Fruit fly (Drosophila melanogaster) whole organism, embryonic: ENCODE data around the gene stg1.

Source experiments
- B-H1 ChIP-seq: fragments of 200-800 bp; sonication (Bioruptor generic); IDR thresholded peaks from 3 replicates; pipeline ENCODE4 v1.3.6; 2022; ENCODE audit warnings: missing biosample characterization, missing genetic modification characterization
- B-H2 ChIP-seq: fragments of 200-800 bp; sonication (Bioruptor generic); optimal IDR thresholded peaks from 2 replicates; lab custom pipeline; 2018; ENCODE audit warnings: missing biosample characterization, mild to moderate bottlenecking, missing genetic modification characterization
- CG10431 ChIP-seq: fragments of 200-800 bp; sonication (Bioruptor generic); optimal IDR thresholded peaks from 3 replicates; lab custom pipeline; 2018; ENCODE audit warnings: missing biosample characterization, mild to moderate bottlenecking, missing genetic modification characterization
- CG11085 ChIP-seq: fragments of 200-800 bp; sonication (Bioruptor generic); IDR thresholded peaks from 2 replicates; pipeline ENCODE4 v1.3.6; 2022; ENCODE audit warnings: missing biosample characterization, missing genetic modification characterization
- CG11504 ChIP-seq: fragments of 200-800 bp; sonication (Bioruptor generic); optimal IDR thresholded peaks from 3 replicates; lab custom pipeline; 2019; ENCODE audit warnings: missing biosample characterization, mild to moderate bottlenecking, missing genetic modification characterization, moderate library complexity
- CG12391 ChIP-seq: fragments of 200-800 bp; sonication (Bioruptor generic); optimal IDR thresholded peaks from 3 replicates; lab custom pipeline; 2018; ENCODE audit warnings: missing biosample characterization, mild to moderate bottlenecking, missing genetic modification characterization, moderate library complexity
- CG12769 ChIP-seq: fragments of 200-800 bp; sonication (Bioruptor generic); optimal IDR thresholded peaks from 2 replicates; lab custom pipeline; 2019; ENCODE audit warnings: missing biosample characterization, mild to moderate bottlenecking, missing genetic modification characterization, moderate library complexity
- CG14860 ChIP-seq: fragments of 200-800 bp; sonication (Bioruptor generic); IDR thresholded peaks from 3 replicates; pipeline ENCODE4 v1.3.6; 2022; ENCODE audit warnings: missing biosample characterization, missing genetic modification characterization; ENCODE audit not compliant: partially characterized antibody
- CG16779 ChIP-seq: fragments of 200-800 bp; sonication (Bioruptor generic); IDR thresholded peaks from 2 replicates; pipeline ENCODE4 v1.3.6; 2022; ENCODE audit warnings: missing biosample characterization, missing genetic modification characterization
- CG17359 ChIP-seq: fragments of 200-800 bp; sonication (Bioruptor generic); optimal IDR thresholded peaks from 3 replicates; lab custom pipeline; 2018; ENCODE audit warnings: missing biosample characterization, mild to moderate bottlenecking, missing genetic modification characterization, moderate library complexity
- CG2712 ChIP-seq: fragments of 200-800 bp; optimal IDR thresholded peaks from 3 replicates; lab custom pipeline; 2019; ENCODE audit warnings: missing biosample characterization, mild to moderate bottlenecking, missing genetic modification characterization, moderate library complexity
- CG31365 ChIP-seq: fragments of 200-800 bp; sonication (Bioruptor generic); optimal IDR thresholded peaks from 2 replicates; lab custom pipeline; 2018; ENCODE audit warnings: missing biosample characterization, mild to moderate bottlenecking, missing genetic modification characterization
- CG32767 ChIP-seq: fragments of 200-800 bp; sonication (Bioruptor generic); IDR thresholded peaks from 2 replicates; pipeline ENCODE4 v1.3.6; 2022; ENCODE audit warnings: missing biosample characterization, missing genetic modification characterization
- CG4360 ChIP-seq: fragments of 200-800 bp; sonication (Bioruptor generic); IDR thresholded peaks from 2 replicates; pipeline ENCODE4 v1.3.6; 2022; ENCODE audit warnings: missing biosample characterization, missing genetic modification characterization
- CG6175 ChIP-seq: fragments of 200-800 bp; sonication (Bioruptor generic); IDR thresholded peaks from 3 replicates; pipeline ENCODE4 v1.3.6; 2022; ENCODE audit warnings: missing biosample characterization, missing genetic modification characterization
- CG7372 ChIP-seq: fragments of 200-800 bp; sonication (Bioruptor generic); IDR thresholded peaks from 2 replicates; pipeline ENCODE4 v1.3.6; 2022; ENCODE audit warnings: missing biosample characterization, missing genetic modification characterization
- CG9876 ChIP-seq: fragments of 200-800 bp; sonication (Bioruptor generic); optimal IDR thresholded peaks from 2 replicates; lab custom pipeline; 2016; ENCODE audit warnings: missing biosample characterization, missing genetic modification characterization
- CTCF ChIP-seq: fragments of 200-800 bp; sonication (Bioruptor generic); optimal IDR thresholded peaks from 2 replicates; lab custom pipeline; 2017; ENCODE audit warnings: missing biosample characterization, mild to moderate bottlenecking, missing genetic modification characterization, moderate library complexity
- Camta ChIP-seq: fragments of 200-800 bp; sonication (Bioruptor generic); optimal IDR thresholded peaks from 2 replicates; lab custom pipeline; 2016; ENCODE audit warnings: missing biosample characterization, missing genetic modification characterization
- Dll ChIP-seq: fragments of 200-800 bp; sonication (Bioruptor generic); IDR thresholded peaks from 4 replicates; pipeline ENCODE4 v1.3.6; 2022; ENCODE audit warnings: missing biosample characterization, missing genetic modification characterization; ENCODE audit not compliant: partially characterized antibody
- ERR ChIP-seq: fragments of 200-800 bp; sonication (Bioruptor generic); optimal IDR thresholded peaks from 2 replicates; lab custom pipeline; 2016; ENCODE audit warnings: missing biosample characterization, missing genetic modification characterization
- GATAe ChIP-seq: fragments of 200-800 bp; sonication (Bioruptor generic); conservative IDR thresholded peaks from 2 replicates; pipeline ENCODE4 v1.3.6; 2022; ENCODE audit warnings: missing biosample characterization, missing genetic modification characterization
- HLH54F ChIP-seq: fragments of 200-800 bp; sonication (Bioruptor generic); optimal IDR thresholded peaks from 3 replicates; lab custom pipeline; 2016; ENCODE audit warnings: missing biosample characterization, missing genetic modification characterization
- HmgD ChIP-seq: fragments of 200-800 bp; sonication (Bioruptor generic); optimal IDR thresholded peaks from 3 replicates; lab custom pipeline; 2016; ENCODE audit warnings: missing biosample characterization, missing genetic modification characterization
- Jarid2 ChIP-seq: fragments of 200-800 bp; sonication (Bioruptor generic); optimal IDR thresholded peaks from 3 replicates; lab custom pipeline; 2017; ENCODE audit warnings: mild to moderate bottlenecking, missing biosample characterization, missing genetic modification reagents, missing genetic modification characterization
- Med ChIP-seq: fragments of 200-800 bp; sonication (Bioruptor generic); peaks from one replicate; lab custom pipeline; 2016; ENCODE audit warnings: missing biosample characterization, missing genetic modification characterization, mild to moderate bottlenecking, inconsistent platforms, moderate library complexity
- NFAT ChIP-seq: fragments of 200-800 bp; sonication (Bioruptor generic); IDR thresholded peaks from 2 replicates; pipeline ENCODE4 v1.3.6; 2022; ENCODE audit warnings: missing biosample characterization, missing genetic modification characterization
- Sin3A ChIP-seq: fragments of >200 bp; optimal IDR thresholded peaks from 2 replicates; lab custom pipeline; 2018
- Xbp1 ChIP-seq: fragments of 200-800 bp; sonication (Bioruptor generic); optimal IDR thresholded peaks from 3 replicates; lab custom pipeline; 2016; ENCODE audit warnings: missing biosample characterization, mild to moderate bottlenecking, missing genetic modification characterization
- cad ChIP-seq: fragments of >200 bp; optimal IDR thresholded peaks from 2 replicates; lab custom pipeline; 2017; ENCODE audit warnings: missing biosample characterization, missing genetic modification characterization
- cg ChIP-seq: fragments of 200-800 bp; sonication (Bioruptor generic); optimal IDR thresholded peaks from 3 replicates; lab custom pipeline; 2019; ENCODE audit warnings: missing biosample characterization, mild to moderate bottlenecking, missing genetic modification characterization, moderate library complexity
- chif ChIP-seq, 2 experiments: fragments of 200-800 bp; sonication (Bioruptor generic); optimal IDR thresholded peaks; 3 replicates each; lab custom pipeline; 2016; ENCODE audit warnings: missing biosample characterization in 2 of 2, missing genetic modification characterization in 2 of 2
- da ChIP-seq: fragments of 200-800 bp; sonication (Bioruptor generic); optimal IDR thresholded peaks from 2 replicates; lab custom pipeline; 2016; ENCODE audit warnings: missing biosample characterization, missing genetic modification characterization
- dmrt99B ChIP-seq: fragments of 200-800 bp; sonication (Bioruptor generic); optimal IDR thresholded peaks from 2 replicates; lab custom pipeline; 2018; ENCODE audit warnings: missing biosample characterization, mild to moderate bottlenecking, missing genetic modification characterization, moderate library complexity
- eyg ChIP-seq: fragments of 200-800 bp; sonication (Bioruptor generic); optimal IDR thresholded peaks from 3 replicates; lab custom pipeline; 2016; ENCODE audit warnings: missing biosample characterization, missing genetic modification characterization
- fd96Cb ChIP-seq: fragments of 200-800 bp; sonication (Bioruptor generic); optimal IDR thresholded peaks from 2 replicates; lab custom pipeline; 2018; ENCODE audit warnings: missing biosample characterization, mild to moderate bottlenecking, missing genetic modification characterization, moderate library complexity
- h ChIP-seq: fragments of >200 bp; optimal IDR thresholded peaks from 2 replicates; lab custom pipeline; 2017
- jigr1 ChIP-seq: fragments of 200-800 bp; sonication (Bioruptor generic); IDR thresholded peaks from 3 replicates; pipeline ENCODE4 v1.3.6; 2022; ENCODE audit warnings: missing biosample characterization, missing genetic modification characterization
- jumu ChIP-seq: fragments of 200-800 bp; sonication (Bioruptor generic); optimal IDR thresholded peaks from 3 replicates; lab custom pipeline; 2016; ENCODE audit warnings: missing biosample characterization, missing genetic modification characterization
- klu ChIP-seq: fragments of 200-800 bp; sonication (Bioruptor generic); IDR thresholded peaks from 2 replicates; pipeline ENCODE4 v1.3.6; 2022; ENCODE audit warnings: missing biosample characterization, missing genetic modification characterization
- maf-S ChIP-seq: fragments of 200-800 bp; sonication (Bioruptor generic); optimal IDR thresholded peaks from 2 replicates; lab custom pipeline; 2016; ENCODE audit warnings: missing biosample characterization, missing genetic modification characterization
- mam ChIP-seq: fragments of 200-800 bp; sonication (Bioruptor generic); optimal IDR thresholded peaks from 3 replicates; lab custom pipeline; 2016; ENCODE audit warnings: missing biosample characterization, missing genetic modification characterization
- otp ChIP-seq: fragments of 200-800 bp; sonication (Bioruptor generic); IDR thresholded peaks from 3 replicates; pipeline ENCODE4, ENCODE4 v1.3.6; 2022; ENCODE audit warnings: missing biosample characterization, missing genetic modification characterization
- p53 ChIP-seq: fragments of 200-800 bp; sonication (Bioruptor generic); optimal IDR thresholded peaks from 2 replicates; lab custom pipeline; 2016; ENCODE audit warnings: missing biosample characterization, missing genetic modification characterization
- ranshi ChIP-seq: fragments of 200-800 bp; sonication (Bioruptor generic); IDR thresholded peaks from 2 replicates; pipeline ENCODE4 v1.3.6; 2022; ENCODE audit warnings: missing biosample characterization, missing genetic modification characterization
- repo ChIP-seq: fragments of 200-800 bp; sonication (Bioruptor generic); optimal IDR thresholded peaks from 2 replicates; lab custom pipeline; 2016; ENCODE audit warnings: missing biosample characterization, missing genetic modification characterization
- salm ChIP-seq: fragments of 200-800 bp; sonication (Bioruptor generic); optimal IDR thresholded peaks from 2 replicates; lab custom pipeline; 2018; ENCODE audit warnings: missing biosample characterization, mild to moderate bottlenecking, missing genetic modification characterization
- scrt ChIP-seq: fragments of 200-800 bp; sonication (Bioruptor generic); optimal IDR thresholded peaks from 2 replicates; lab custom pipeline; 2018; ENCODE audit warnings: missing biosample characterization, mild to moderate bottlenecking, missing genetic modification characterization, moderate library complexity
- sim ChIP-seq: fragments of 200-800 bp; sonication (Bioruptor generic); IDR thresholded peaks from 2 replicates; pipeline ENCODE4 v1.3.6; 2022; ENCODE audit warnings: missing biosample characterization, missing genetic modification characterization
- sqz ChIP-seq: fragments of 200-800 bp; sonication (Bioruptor generic); optimal IDR thresholded peaks from 3 replicates; lab custom pipeline; 2018; ENCODE audit warnings: missing biosample characterization, mild to moderate bottlenecking, missing genetic modification characterization
- ttk ChIP-seq: fragments of 200-800 bp; sonication (Bioruptor generic); IDR thresholded peaks from 2 replicates; pipeline ENCODE4 v2.1.2; 2022; ENCODE audit warnings: missing biosample characterization, missing genetic modification characterization
- tup ChIP-seq: fragments of 200-800 bp; sonication (Bioruptor generic); optimal IDR thresholded peaks from 2 replicates; lab custom pipeline; 2016; ENCODE audit warnings: missing biosample characterization, mild to moderate bottlenecking, missing genetic modification characterization, moderate library complexity

Gene stg1

DNA sequence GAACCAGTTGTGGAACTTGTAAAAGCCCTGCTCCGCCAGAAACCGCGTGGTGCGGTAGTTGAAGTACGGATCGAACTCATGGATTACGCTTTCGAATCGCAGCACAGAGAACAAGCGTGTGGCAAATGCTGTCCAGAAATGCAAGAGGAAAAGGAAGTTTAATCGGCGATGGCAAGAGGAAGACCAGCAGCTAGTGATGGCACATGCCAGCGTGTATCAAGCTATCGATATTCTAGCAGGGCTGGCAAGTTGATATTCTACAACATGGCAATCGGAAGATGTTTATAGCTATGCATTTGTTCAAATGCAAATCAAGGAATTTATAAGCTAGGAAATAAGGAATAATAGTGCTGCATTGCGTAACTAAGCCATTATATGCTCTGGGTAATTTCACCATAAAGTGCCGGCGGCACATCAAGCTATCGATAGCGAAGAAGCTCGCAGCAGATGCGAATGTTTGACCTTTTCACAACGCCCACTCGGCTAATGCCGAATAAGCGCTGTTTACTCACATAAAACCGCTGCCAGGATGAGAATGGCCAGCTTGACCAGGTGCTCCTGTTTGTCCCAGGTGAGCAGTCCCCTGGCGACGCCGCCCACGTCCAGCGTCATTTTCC, 40.4 kb upstream of the stg1 start (continued):
- peak; percentile 71 for TF ChIP-seq maf-S (GFP tag; lab: Kevin White, UChicago)
- peak; percentile 47 to 59 for TF ChIP-seq chif (GFP tag; optimal IDR thresholded peaks at IDR 0.05; lab: Kevin White, UChicago)
- TF ChIP-seq GATAe (GFP tag; lab: Robert Waterston, UW): no peak
- peak; percentile 37; the same call in 1 of the 2 replicates for TF ChIP-seq CG32767 (GFP tag; lab: Robert Waterston, UW)
- TF ChIP-seq ranshi (GFP tag; lab: Robert Waterston, UW): peak; percentile 70
- TF ChIP-seq Med (GFP tag; lab: Kevin White, UChicago): peak; percentile 97
- peak; percentile 85 for TF ChIP-seq NFAT
- peak; percentile 34; the same call in 1 of the 3 replicates for TF ChIP-seq B-H1 (GFP tag; lab: Robert Waterston, UW)
- peak; percentile 58 for TF ChIP-seq Jarid2 (GFP tag; lab: Kevin White, UChicago)
- TF ChIP-seq h (lab: Kevin White, UChicago): no peak
- TF ChIP-seq cg: no peak
- peak; percentile 62 for TF ChIP-seq ERR (GFP tag; lab: Kevin White, UChicago)
- TF ChIP-seq klu (GFP tag; lab: Robert Waterston, UW): no peak
- peak; percentile 79 for TF ChIP-seq CG12769 (tag; lab: Kevin White, UChicago)
- TF ChIP-seq CTCF (GFP tag; lab: Kevin White, UChicago): peak; percentile 59
- TF ChIP-seq Dll (GFP tag; lab: Robert Waterston, UW): peak; percentile 77
- peak; percentile 64 for TF ChIP-seq dmrt99B (tag; lab: Kevin White, UChicago)
- TF ChIP-seq jumu (GFP tag; lab: Kevin White, UChicago): peak; percentile 54
- 0 out of 2 replicates have a peak, but pooled peaks have one; percentile 47 for TF ChIP-seq CG16779 (GFP tag; lab: Robert Waterston, UW)
- TF ChIP-seq repo (GFP tag; lab: Kevin White, UChicago): peak; percentile 61
- no peak for TF ChIP-seq jigr1 (GFP tag; lab: Robert Waterston, UW)
- TF ChIP-seq scrt (GFP tag; lab: Kevin White, UChicago): peak; percentile 81
- TF ChIP-seq CG2712: peak; percentile 58
- TF ChIP-seq B-H2 (GFP tag; lab: Kevin White, UChicago): peak; percentile 91
- TF ChIP-seq ttk (GFP tag; lab: Robert Waterston, UW): peak; percentile 39; the same call in 1 of the 2 replicates
- TF ChIP-seq Xbp1 (GFP tag; lab: Kevin White, UChicago): peak; percentile 73
- TF ChIP-seq CG4360 (GFP tag; lab: Robert Waterston, UW): peak; percentile 55; the same call in 1 of the 2 replicates
- peak; percentile 59 for TF ChIP-seq CG11504
- TF ChIP-seq Camta (GFP tag; lab: Kevin White, UChicago): peak; percentile 47
- TF ChIP-seq CG10431 (GFP tag; lab: Kevin White, UChicago): peak; percentile 80
- peak; percentile 80 for TF ChIP-seq CG14860 (GFP tag; lab: Robert Waterston, UW)
- TF ChIP-seq CG12391: peak; percentile 76
- no peak for TF ChIP-seq tup (GFP tag; lab: Kevin White, UChicago)
- peak; percentile 73 for TF ChIP-seq sqz (GFP tag; lab: Kevin White, UChicago)
- no peak for TF ChIP-seq da (GFP tag; lab: Kevin White, UChicago)
- TF ChIP-seq sim: no peak; the same call in 1 of the 2 replicates
- peak; percentile 61 for TF ChIP-seq p53 (GFP tag; lab: Kevin White, UChicago)
- peak; percentile 55 for TF ChIP-seq HLH54F (GFP tag; lab: Kevin White, UChicago)
- TF ChIP-seq otp (GFP tag; lab: Robert Waterston, UW): peak; percentile 88
- peak; percentile 74 for TF ChIP-seq mam (GFP tag; lab: Kevin White, UChicago)
- TF ChIP-seq CG17359 (tag; lab: Kevin White, UChicago): peak; percentile 70
- peak; percentile 75 for TF ChIP-seq Sin3A (lab: Kevin White, UChicago)
- peak; percentile 51 for TF ChIP-seq eyg (GFP tag; lab: Kevin White, UChicago)
- TF ChIP-seq HmgD (GFP tag; lab: Kevin White, UChicago): peak; percentile 71
- peak; percentile 60 for TF ChIP-seq salm (tag; lab: Kevin White, UChicago)
- peak; percentile 52; the same call in 1 of the 2 replicates for TF ChIP-seq CG7372 (GFP tag; lab: Robert Waterston, UW)
- peak; percentile 79 for TF ChIP-seq CG31365 (tag; lab: Kevin White, UChicago)
- peak; percentile 43 for TF ChIP-seq fd96Cb (tag; lab: Kevin White, UChicago)
- TF ChIP-seq cad (GFP tag; lab: Kevin White, UChicago): no peak
- peak; percentile 77; the same call in 1 of the 2 replicates for TF ChIP-seq CG11085 (GFP tag; lab: Robert Waterston, UW)
- TF ChIP-seq CG6175 (GFP tag; lab: Robert Waterston, UW): peak; percentile 40; the same call in 1 of the 3 replicates
- TF ChIP-seq CG9876 (GFP tag; lab: Kevin White, UChicago): peak; percentile 69
